Worm (Caenorhabditis elegans) whole organism, early embryonic: Measurements from ENCODE around the gene cyld-1.

ENCODE experiments used
- F13C5.2 ChIP-seq: sonication (generic microtip); optimal IDR thresholded peaks from 2 replicates; lab custom pipeline; 2017; ENCODE audit warnings: mild to moderate bottlenecking, missing genetic modification characterization, inconsistent platforms, missing compliant biosample characterization
- ama-1 ChIP-seq: fragments of 150-350 bp; optimal IDR thresholded peaks from 2 replicates; lab custom pipeline; 2014
- flt-1 ChIP-seq: fragments of 200-800 bp; sonication (Bioruptor generic); IDR thresholded peaks from 2 replicates; pipeline ENCODE4 v1.3.6; 2022; ENCODE audit warnings: missing genetic modification characterization, missing compliant biosample characterization
- tbx-37 ChIP-seq: fragments of 200-800 bp; sonication (Bioruptor generic); conservative IDR thresholded peaks from 2 replicates; pipeline ENCODE4 v1.3.6; 2022; ENCODE audit warnings: missing genetic modification reagents, missing genetic modification characterization, missing compliant biosample characterization

DNA sequence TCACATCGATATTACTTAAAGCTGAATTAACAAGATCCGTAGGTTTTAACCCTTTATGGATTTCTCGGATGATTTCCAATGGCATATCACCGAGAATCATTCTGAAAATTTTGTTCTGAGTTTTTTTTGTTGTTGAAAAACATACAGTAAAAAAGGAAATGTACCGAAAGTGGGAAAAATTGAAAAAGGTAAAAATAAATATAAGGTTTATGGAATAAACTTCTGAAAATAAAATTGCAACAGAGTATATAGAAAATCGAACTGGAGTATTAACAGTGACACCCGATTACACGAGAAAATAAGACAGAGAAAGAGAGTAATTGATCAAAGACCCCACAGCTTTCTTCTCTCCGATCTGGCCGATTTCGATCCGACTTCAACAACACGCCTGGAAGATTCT is 41.4 kb upstream of the cyld-1 start, which contains the start of gene K03H1.11:
- TF ChIP-seq F13C5.2 (tag; lab: Kevin White, UChicago), result no peak
- no peak for TF ChIP-seq ama-1 (lab: Kevin White, UChicago)
- TF ChIP-seq tbx-37 (GFP tag; lab: Robert Waterston, UW), result no peak
- no peak for TF ChIP-seq flt-1 (GFP tag; lab: Robert Waterston, UW)
